Fruit fly (Drosophila melanogaster) whole organism, adult: ENCODE measurements around the gene ras.
A peak's percentile ranks its signal among the peaks of the same experiment; 100 is the strongest.

ENCODE experiments used
- CG11617 ChIP-seq: fragments of 200-800 bp; sonication (Bioruptor generic); optimal IDR thresholded peaks from 2 replicates; lab custom pipeline; 2017; ENCODE audit warnings: mild to moderate bottlenecking, missing biosample characterization, missing genetic modification reagents, missing genetic modification characterization
- CG12768 ChIP-seq: fragments of 200-800 bp; sonication (Bioruptor generic); optimal IDR thresholded peaks from 2 replicates; lab custom pipeline; 2017; ENCODE audit warnings: missing biosample characterization, missing genetic modification characterization, mild to moderate bottlenecking, moderate library complexity, missing genetic modification reagents
- CG14711 ChIP-seq: fragments of 200-800 bp; sonication (Bioruptor generic); optimal IDR thresholded peaks from 2 replicates; lab custom pipeline; 2018; ENCODE audit warnings: missing biosample characterization, mild to moderate bottlenecking, missing genetic modification characterization, moderate library complexity
- CG1620 ChIP-seq: fragments of 200-800 bp; sonication (Bioruptor generic); optimal IDR thresholded peaks from 2 replicates; lab custom pipeline; 2016; ENCODE audit warnings: missing biosample characterization, missing genetic modification characterization
- CG33017 ChIP-seq: fragments of 200-800 bp; sonication (Bioruptor generic); optimal IDR thresholded peaks from 2 replicates; lab custom pipeline; 2018; ENCODE audit warnings: missing biosample characterization, mild to moderate bottlenecking, missing genetic modification characterization, moderate library complexity
- CG5204 ChIP-seq: fragments of 200-800 bp; sonication (Bioruptor generic); optimal IDR thresholded peaks from 2 replicates; lab custom pipeline; 2016; ENCODE audit warnings: missing biosample characterization, missing genetic modification characterization
- CG7045 ChIP-seq: fragments of 200-800 bp; sonication (Bioruptor generic); optimal IDR thresholded peaks from 2 replicates; lab custom pipeline; 2017; ENCODE audit warnings: missing biosample characterization, mild to moderate bottlenecking, missing genetic modification characterization
- CG7101 ChIP-seq: fragments of 200-800 bp; sonication (Bioruptor generic); optimal IDR thresholded peaks from 2 replicates; lab custom pipeline; 2018; ENCODE audit warnings: missing biosample characterization, mild to moderate bottlenecking, missing genetic modification characterization, moderate library complexity
- Clk ChIP-seq: fragments of 200-800 bp; sonication (Bioruptor generic); optimal IDR thresholded peaks from 2 replicates; lab custom pipeline; 2017; ENCODE audit warnings: missing biosample characterization, missing genetic modification characterization
- Crg-1 ChIP-seq: fragments of 200-800 bp; sonication (Bioruptor generic); optimal IDR thresholded peaks from 2 replicates; lab custom pipeline; 2016; ENCODE audit warnings: missing biosample characterization, missing genetic modification characterization
- Hr96 ChIP-seq: fragments of 200-800 bp; sonication (Bioruptor generic); optimal IDR thresholded peaks from 2 replicates; lab custom pipeline; 2016; ENCODE audit warnings: missing biosample characterization, missing genetic modification characterization
- Mnt ChIP-seq: fragments of 200-800 bp; sonication (Bioruptor generic); optimal IDR thresholded peaks from 2 replicates; lab custom pipeline; 2016; ENCODE audit warnings: missing biosample characterization, mild to moderate bottlenecking, missing genetic modification characterization
- bab1 ChIP-seq: fragments of 200-800 bp; sonication (Bioruptor generic); optimal IDR thresholded peaks from 3 replicates; lab custom pipeline; 2019; ENCODE audit warnings: missing biosample characterization, mild to moderate bottlenecking, missing genetic modification characterization, moderate library complexity
- cic ChIP-seq: fragments of 200-800 bp; sonication (Bioruptor generic); optimal IDR thresholded peaks from 2 replicates; lab custom pipeline; 2017; ENCODE audit warnings: missing biosample characterization, mild to moderate bottlenecking, missing genetic modification characterization, moderate library complexity
- cnc ChIP-seq, 2 experiments: fragments of >200 bp; optimal IDR thresholded peaks; 2 replicates each; lab custom pipeline; 2017
- kay ChIP-seq: fragments of 200-800 bp; sonication (Bioruptor generic); peaks from one replicate; lab custom pipeline; 2016; ENCODE audit warnings: missing biosample characterization, missing genetic modification characterization, borderline replicate concordance
- ovo ChIP-seq: fragments of 200-800 bp; sonication (Bioruptor generic); optimal IDR thresholded peaks from 2 replicates; lab custom pipeline; 2016; ENCODE audit warnings: missing biosample characterization, missing genetic modification characterization
- pad ChIP-seq: fragments of 200-800 bp; sonication (Bioruptor generic); optimal IDR thresholded peaks from 3 replicates; lab custom pipeline; 2017; ENCODE audit warnings: missing biosample characterization, missing genetic modification characterization, mild to moderate bottlenecking, moderate library complexity, missing genetic modification reagents
- tj ChIP-seq: fragments of 200-800 bp; sonication (Bioruptor generic); optimal IDR thresholded peaks from 3 replicates; lab custom pipeline; 2017; ENCODE audit warnings: missing biosample characterization, mild to moderate bottlenecking, missing genetic modification characterization, moderate library complexity
- toe ChIP-seq: fragments of 200-800 bp; sonication (Bioruptor generic); optimal IDR thresholded peaks from 2 replicates; lab custom pipeline; 2016; ENCODE audit warnings: missing biosample characterization, missing genetic modification characterization

ras gene

dm6 chrX:10744315-10744767 is at the start of gene ras:
Gene ras (plus strand): TSS chrX:10744502.
- TF ChIP-seq pad (GFP tag; lab: Kevin White, UChicago) = peak; percentile 35
- no peak for TF ChIP-seq CG11617 (GFP tag; lab: Kevin White, UChicago)
- no peak for TF ChIP-seq CG1620 (GFP tag; lab: Kevin White, UChicago)
- no peak for TF ChIP-seq CG14711
- TF ChIP-seq Crg-1 (GFP tag; lab: Kevin White, UChicago) = no peak
- TF ChIP-seq kay (GFP tag; lab: Kevin White, UChicago) = no peak
- peak; percentile 16 for TF ChIP-seq Mnt (GFP tag; lab: Kevin White, UChicago)
- peak; percentile 23 for TF ChIP-seq tj (GFP tag; lab: Kevin White, UChicago)
- TF ChIP-seq Clk (GFP tag; lab: Kevin White, UChicago) = no peak
- TF ChIP-seq Hr96 (GFP tag; lab: Kevin White, UChicago) = no peak
- no peak for TF ChIP-seq CG33017 (tag; lab: Kevin White, UChicago)
- TF ChIP-seq cic (GFP tag; lab: Kevin White, UChicago) = no peak
- TF ChIP-seq ovo (GFP tag; lab: Kevin White, UChicago) = peak; percentile 88

dm6 chrX:10697731-10698130 is 46.6 kb upstream of the ras start:
- no peak for TF ChIP-seq CG7101 (tag; lab: Kevin White, UChicago)
- no peak for TF ChIP-seq tj (GFP tag; lab: Kevin White, UChicago)
- no peak for TF ChIP-seq bab1
- no peak for TF ChIP-seq CG5204 (GFP tag; lab: Kevin White, UChicago)
- no peak for TF ChIP-seq cic (GFP tag; lab: Kevin White, UChicago)
- TF ChIP-seq CG33017 (tag; lab: Kevin White, UChicago) = no peak
- no peak for TF ChIP-seq Mnt (GFP tag; lab: Kevin White, UChicago)
- TF ChIP-seq Clk (GFP tag; lab: Kevin White, UChicago) = no peak
- TF ChIP-seq cnc (optimal IDR thresholded peaks at IDR 0.05; lab: Kevin White, UChicago) = no peak
- TF ChIP-seq CG7045 (GFP tag; lab: Kevin White, UChicago) = no peak

dm6 chrX:10717869-10718268 is 26.4 kb upstream of the ras start:
- TF ChIP-seq cic (GFP tag; lab: Kevin White, UChicago) (no peak), CG14711 (peak; percentile 62), kay (GFP tag; lab: Kevin White, UChicago) (no peak), CG12768 (GFP tag; lab: Kevin White, UChicago) (no peak), Clk (GFP tag; lab: Kevin White, UChicago) (no peak), tj (GFP tag; lab: Kevin White, UChicago) (peak; percentile 36), cnc (optimal IDR thresholded peaks at IDR 0.05; lab: Kevin White, UChicago) (no peak), toe (GFP tag; lab: Kevin White, UChicago) (no peak), CG7045 (GFP tag; lab: Kevin White, UChicago) (peak; percentile 1), ovo (GFP tag; lab: Kevin White, UChicago) (no peak), CG11617 (GFP tag; lab: Kevin White, UChicago) (peak; percentile 17), Hr96 (GFP tag; lab: Kevin White, UChicago) (no peak), CG1620 (GFP tag; lab: Kevin White, UChicago) (no peak), bab1 (peak; percentile 68), CG7101 (tag; lab: Kevin White, UChicago) (peak; percentile 65), CG5204 (GFP tag; lab: Kevin White, UChicago) (no peak), Mnt (GFP tag; lab: Kevin White, UChicago) (no peak), pad (GFP tag; lab: Kevin White, UChicago) (no peak), Crg-1 (GFP tag; lab: Kevin White, UChicago) (no peak), CG33017 (tag; lab: Kevin White, UChicago) (peak; percentile 45)

dm6 chrX:10719280-10719679 is 25.0 kb upstream of the ras start:
- peak; percentile 57 for TF ChIP-seq tj (GFP tag; lab: Kevin White, UChicago)
- TF ChIP-seq Crg-1 (GFP tag; lab: Kevin White, UChicago) = no peak
- TF ChIP-seq toe (GFP tag; lab: Kevin White, UChicago) = no peak
- peak; percentile 90 for TF ChIP-seq cic (GFP tag; lab: Kevin White, UChicago)
- no peak for TF ChIP-seq ovo (GFP tag; lab: Kevin White, UChicago)
- TF ChIP-seq pad (GFP tag; lab: Kevin White, UChicago) = peak; percentile 0
- TF ChIP-seq CG12768 (GFP tag; lab: Kevin White, UChicago) = no peak

dm6 chrX:10721901-10722479 is 22.3 kb upstream of the ras start:
- TF ChIP-seq Clk (GFP tag; lab: Kevin White, UChicago) = no peak
- no peak for TF ChIP-seq CG14711
- TF ChIP-seq toe (GFP tag; lab: Kevin White, UChicago) = no peak
- TF ChIP-seq tj (GFP tag; lab: Kevin White, UChicago) = peak; percentile 42
- TF ChIP-seq kay (GFP tag; lab: Kevin White, UChicago) = peak; percentile 20

dm6 chrX:10723488-10724254 is 20.6 kb upstream of the ras start:
- TF ChIP-seq cnc (optimal IDR thresholded peaks at IDR 0.05; lab: Kevin White, UChicago) (no peak), CG12768 (GFP tag; lab: Kevin White, UChicago) (no peak), cic (GFP tag; lab: Kevin White, UChicago) (no peak), tj (GFP tag; lab: Kevin White, UChicago) (peak; percentile 71), Clk (GFP tag; lab: Kevin White, UChicago) (no peak)
